Fruit fly (Drosophila melanogaster) whole organism, wandering third instar larva: ENCODE results near the gene Spp.
A peak's percentile ranks its signal among the peaks of the same experiment; 100 is the strongest.

Experiments used
- Abd-B ChIP-seq: fragments of >200 bp; optimal IDR thresholded peaks from 2 replicates; lab custom pipeline; 2017; ENCODE audit warnings: missing biosample characterization, missing genetic modification characterization
- Dfd ChIP-seq: fragments of >200 bp; optimal IDR thresholded peaks from 2 replicates; lab custom pipeline; 2017; ENCODE audit warnings: missing biosample characterization, missing genetic modification characterization
- Dif ChIP-seq: fragments of 200-275, 200-300 bp; sonication (Bioruptor generic); optimal IDR thresholded peaks from 2 replicates; lab custom pipeline; 2018; ENCODE audit warnings: missing biosample characterization, missing genetic modification characterization; ENCODE audit not compliant: partially characterized antibody
- GATAd ChIP-seq: sonication (Bioruptor generic); optimal IDR thresholded peaks from 2 replicates; lab custom pipeline; 2016; ENCODE audit warnings: missing biosample characterization, missing genetic modification characterization
- Myc ChIP-seq: fragments of >200 bp; optimal IDR thresholded peaks from 2 replicates; lab custom pipeline; 2017
- OdsH ChIP-seq: fragments of 200-800 bp; sonication (Bioruptor generic); optimal IDR thresholded peaks from 2 replicates; lab custom pipeline; 2016; ENCODE audit warnings: missing biosample characterization, mild to moderate bottlenecking, missing genetic modification characterization
- Rel ChIP-seq, 2 experiments: fragments of 200-800 bp; sonication (Bioruptor generic) in 1 of 2; optimal IDR thresholded peaks; 2 replicates in 1 of 2; 3 replicates in 1 of 2; lab custom pipeline; 2016 to 2019; ENCODE audit warnings: mild to moderate bottlenecking in 2 of 2, missing biosample characterization in 2 of 2, missing genetic modification characterization in 2 of 2, moderate library complexity in 1 of 2
- Sp1 ChIP-seq: fragments of 200-800 bp; sonication (Bioruptor generic); optimal IDR thresholded peaks from 3 replicates; lab custom pipeline; 2019; ENCODE audit warnings: missing biosample characterization, mild to moderate bottlenecking, missing genetic modification characterization, moderate library complexity
- ey ChIP-seq: fragments of 200-800 bp; sonication (Bioruptor generic); optimal IDR thresholded peaks from 2 replicates; lab custom pipeline; 2016; ENCODE audit warnings: missing biosample characterization, missing genetic modification characterization
- fru ChIP-seq: fragments of 200-800 bp; sonication (Bioruptor generic); optimal IDR thresholded peaks from 3 replicates; lab custom pipeline; 2016; ENCODE audit warnings: missing biosample characterization, mild to moderate bottlenecking, missing genetic modification characterization
- lola ChIP-seq: fragments of >200 bp; optimal IDR thresholded peaks from 2 replicates; lab custom pipeline; 2017; ENCODE audit warnings: missing biosample characterization, missing genetic modification characterization
- pan ChIP-seq: fragments of >200 bp; optimal IDR thresholded peaks from 2 replicates; lab custom pipeline; 2017
- psq ChIP-seq: fragments of 200-800 bp; sonication (Bioruptor generic); optimal IDR thresholded peaks from 3 replicates; lab custom pipeline; 2017; ENCODE audit warnings: missing biosample characterization, mild to moderate bottlenecking, missing genetic modification characterization, moderate library complexity

- TF ChIP-seq Dfd: peak; percentile 64
- TF ChIP-seq OdsH: no peak
- TF ChIP-seq lola (GFP tag; lab: Kevin White, UChicago): no peak
- TF ChIP-seq ey (GFP tag; lab: Kevin White, UChicago): no peak
- TF ChIP-seq fru (GFP tag; lab: Kevin White, UChicago): no peak
- no peak for TF ChIP-seq Abd-B
- TF ChIP-seq Myc: no peak
- TF ChIP-seq GATAd (GFP tag; lab: Kevin White, UChicago): no peak
- no peak for TF ChIP-seq Dif
- TF ChIP-seq psq (GFP tag; lab: Kevin White, UChicago): no peak
- TF ChIP-seq Sp1 (GFP tag; lab: Kevin White, UChicago): no peak
- TF ChIP-seq pan (lab: Kevin White, UChicago): no peak
- no peak for TF ChIP-seq Rel (GFP tag; optimal IDR thresholded peaks at IDR 0.05; lab: Kevin White, UChicago)
- TF ChIP-seq Rel (tag; optimal IDR thresholded peaks at IDR 0.05; lab: Kevin White, UChicago): no peak
Observed at dm6 chr2L:525547-526180, 18.8 kb downstream of the Spp start.
